Fruit fly (Drosophila melanogaster) whole organism, embryonic: ENCODE measurements around the gene Shc.

Experiments used
- Antp ChIP-seq: fragments of 200-800 bp; sonication (Bioruptor generic); optimal IDR thresholded peaks from 3 replicates; lab custom pipeline; 2016; ENCODE audit warnings: missing biosample characterization, missing genetic modification characterization
- BEAF-32 ChIP-seq: fragments of 200-800 bp; sonication (Bioruptor generic); optimal IDR thresholded peaks from 3 replicates; lab custom pipeline; 2017; ENCODE audit warnings: missing biosample characterization, missing genetic modification characterization, mild to moderate bottlenecking, moderate library complexity, missing genetic modification reagents
- Bdp1 ChIP-seq: fragments of 200-800 bp; sonication (Bioruptor generic); optimal IDR thresholded peaks from 3 replicates; lab custom pipeline; 2016; ENCODE audit warnings: missing biosample characterization, missing genetic modification characterization
- CG10274 ChIP-seq: fragments of 200-800 bp; sonication (Bioruptor generic); optimal IDR thresholded peaks from 3 replicates; lab custom pipeline; 2017; ENCODE audit warnings: missing biosample characterization, mild to moderate bottlenecking, missing genetic modification characterization
- CG10366 ChIP-seq: fragments of 200-800 bp; sonication (Bioruptor generic); IDR thresholded peaks from 2 replicates; pipeline ENCODE4 v1.3.6; 2022; ENCODE audit warnings: missing biosample characterization, missing genetic modification characterization
- CG10543 ChIP-seq: fragments of 200-800 bp; sonication (Bioruptor generic); optimal IDR thresholded peaks from 3 replicates; lab custom pipeline; 2017; ENCODE audit warnings: missing biosample characterization, mild to moderate bottlenecking, missing genetic modification characterization, moderate library complexity
- CG11085 ChIP-seq: fragments of 200-800 bp; sonication (Bioruptor generic); IDR thresholded peaks from 2 replicates; pipeline ENCODE4 v1.3.6; 2022; ENCODE audit warnings: missing biosample characterization, missing genetic modification characterization
- CG11560 ChIP-seq: fragments of 200-800 bp; sonication (Bioruptor generic); IDR thresholded peaks from 3 replicates; pipeline ENCODE4 v1.3.6; 2022; ENCODE audit warnings: missing biosample characterization, missing genetic modification characterization
- CG12155 ChIP-seq: fragments of 200-800 bp; sonication (Bioruptor generic); optimal IDR thresholded peaks from 3 replicates; lab custom pipeline; 2016; ENCODE audit warnings: missing biosample characterization, missing genetic modification characterization
- CG12942 ChIP-seq: fragments of 200-800 bp; sonication (Bioruptor generic); optimal IDR thresholded peaks from 3 replicates; lab custom pipeline; 2016; ENCODE audit warnings: missing biosample characterization, missing genetic modification characterization
- CG32772 ChIP-seq: fragments of 200-800 bp; sonication (Bioruptor generic); IDR thresholded peaks from 2 replicates; pipeline ENCODE4 v1.3.6; 2022; ENCODE audit warnings: missing biosample characterization, missing genetic modification characterization
- CG3726 ChIP-seq: fragments of 200-800 bp; sonication (Bioruptor generic); IDR thresholded peaks from 3 replicates; pipeline ENCODE4, ENCODE4 v1.3.6; 2022; ENCODE audit warnings: missing biosample characterization, missing genetic modification characterization
- CG3847 ChIP-seq: fragments of 200-800 bp; sonication (Bioruptor generic); IDR thresholded peaks from 2 replicates; pipeline ENCODE4 v1.3.6; 2022; ENCODE audit warnings: missing biosample characterization, missing genetic modification characterization
- CG4328 ChIP-seq: fragments of 200-800 bp; sonication (Bioruptor generic); optimal IDR thresholded peaks from 3 replicates; lab custom pipeline; 2017; ENCODE audit warnings: missing biosample characterization, missing genetic modification reagents, missing genetic modification characterization
- CG4617 ChIP-seq: fragments of 200-800 bp; sonication (Bioruptor generic); optimal IDR thresholded peaks from 3 replicates; lab custom pipeline; 2016; ENCODE audit warnings: missing biosample characterization, missing genetic modification characterization, borderline replicate concordance
- CG4820 ChIP-seq: fragments of 200-800 bp; sonication (Bioruptor generic); optimal IDR thresholded peaks from 3 replicates; lab custom pipeline; 2016; ENCODE audit warnings: missing biosample characterization, missing genetic modification characterization
- CG6689 ChIP-seq: fragments of 200-800 bp; sonication (Bioruptor generic); IDR thresholded peaks from 2 replicates; pipeline ENCODE4 v1.3.6; 2022; ENCODE audit warnings: missing biosample characterization, missing genetic modification characterization
- CG6765 ChIP-seq: fragments of 200-800 bp; sonication (Bioruptor generic); optimal IDR thresholded peaks from 3 replicates; lab custom pipeline; 2017; ENCODE audit warnings: missing biosample characterization, mild to moderate bottlenecking, missing genetic modification characterization
- CG6813 ChIP-seq: fragments of 200-800 bp; sonication (Bioruptor generic); optimal IDR thresholded peaks from 2 replicates; lab custom pipeline; 2017; ENCODE audit warnings: missing biosample characterization, missing genetic modification characterization, mild to moderate bottlenecking, moderate library complexity, missing genetic modification reagents
- CG7271 ChIP-seq: fragments of 200-800 bp; sonication (Bioruptor generic); optimal IDR thresholded peaks from 2 replicates; lab custom pipeline; 2018; ENCODE audit warnings: missing biosample characterization, mild to moderate bottlenecking, missing genetic modification characterization, moderate library complexity
- CG8290 ChIP-seq, 3 experiments: fragments of 200-800 bp; sonication (Bioruptor generic); optimal IDR thresholded peaks; 2 replicates each; lab custom pipeline; 2016 to 2019; ENCODE audit warnings: missing biosample characterization in 3 of 3, missing genetic modification characterization in 3 of 3, mild to moderate bottlenecking in 2 of 3, moderate library complexity in 1 of 3
- CG8478 ChIP-seq: fragments of >200 bp; optimal IDR thresholded peaks from 2 replicates; lab custom pipeline; 2018
- Doc2 ChIP-seq: fragments of 200-800 bp; sonication (Bioruptor generic); IDR thresholded peaks from 2 replicates; pipeline ENCODE4 v1.3.6; 2022; ENCODE audit warnings: missing biosample characterization, missing genetic modification characterization
- Elba2 ChIP-seq: fragments of 200-800 bp; sonication (Bioruptor generic); optimal IDR thresholded peaks from 3 replicates; lab custom pipeline; 2016; ENCODE audit warnings: missing biosample characterization, missing genetic modification characterization
- Fer2 ChIP-seq: fragments of 200-800 bp; sonication (Bioruptor generic); optimal IDR thresholded peaks from 2 replicates; lab custom pipeline; 2018; ENCODE audit warnings: missing biosample characterization, mild to moderate bottlenecking, missing genetic modification characterization, moderate library complexity
- H15 ChIP-seq: fragments of 200-800 bp; sonication (Bioruptor generic); IDR thresholded peaks from 3 replicates; pipeline ENCODE4 v1.3.6; 2022; ENCODE audit warnings: missing biosample characterization, missing genetic modification characterization
- Hmr ChIP-seq: fragments of 200-800 bp; sonication (Bioruptor generic); optimal IDR thresholded peaks from 3 replicates; lab custom pipeline; 2017; ENCODE audit warnings: mild to moderate bottlenecking, missing biosample characterization, missing genetic modification reagents, missing genetic modification characterization
- Hr39 ChIP-seq: fragments of >200 bp; optimal IDR thresholded peaks from 2 replicates; lab custom pipeline; 2017
- Lhr ChIP-seq: fragments of 200-800 bp; sonication (Bioruptor generic); optimal IDR thresholded peaks from 3 replicates; lab custom pipeline; 2017; ENCODE audit warnings: mild to moderate bottlenecking, missing biosample characterization, missing genetic modification reagents, missing genetic modification characterization
- NC2α ChIP-seq: fragments of 200-800 bp; sonication (Bioruptor generic); optimal IDR thresholded peaks from 2 replicates; lab custom pipeline; 2016; ENCODE audit warnings: missing biosample characterization, missing genetic modification characterization
- NC2β ChIP-seq: fragments of 200-800 bp; sonication (Bioruptor generic); optimal IDR thresholded peaks from 2 replicates; lab custom pipeline; 2016; ENCODE audit warnings: missing biosample characterization, missing genetic modification characterization
- Nf-YA ChIP-seq: fragments of 200-800 bp; sonication (Bioruptor generic); IDR thresholded peaks from 2 replicates; pipeline ENCODE4 v1.3.6; 2022; ENCODE audit warnings: missing biosample characterization, missing genetic modification characterization
- Ptx1 ChIP-seq: fragments of 200-800 bp; sonication (Bioruptor generic); IDR thresholded peaks from 2 replicates; pipeline ENCODE4 v1.3.6; 2022; ENCODE audit warnings: missing biosample characterization, missing genetic modification characterization
- Sry-β ChIP-seq: fragments of 200-800 bp; sonication (Bioruptor generic); optimal IDR thresholded peaks from 2 replicates; lab custom pipeline; 2018; ENCODE audit warnings: missing biosample characterization, mild to moderate bottlenecking, missing genetic modification characterization, moderate library complexity
- ab ChIP-seq: fragments of 200-800 bp; sonication (Bioruptor generic); optimal IDR thresholded peaks from 2 replicates; lab custom pipeline; 2016; ENCODE audit warnings: missing biosample characterization, missing genetic modification characterization
- bbx ChIP-seq: fragments of 200-800 bp; sonication (Bioruptor generic); IDR thresholded peaks from 2 replicates; pipeline ENCODE4 v1.3.6; 2022; ENCODE audit warnings: missing biosample characterization, missing genetic modification characterization; ENCODE audit not compliant: partially characterized antibody
- corto ChIP-seq: fragments of 200-800 bp; sonication (Bioruptor generic); optimal IDR thresholded peaks from 2 replicates; lab custom pipeline; 2016; ENCODE audit warnings: missing biosample characterization, mild to moderate bottlenecking, missing genetic modification characterization, moderate library complexity
- dan ChIP-seq: fragments of 200-800 bp; sonication (Bioruptor generic); IDR thresholded peaks from 2 replicates; pipeline ENCODE4 v1.3.6; 2022; ENCODE audit warnings: missing biosample characterization, missing genetic modification characterization
- dmrt99B ChIP-seq: fragments of 200-800 bp; sonication (Bioruptor generic); optimal IDR thresholded peaks from 2 replicates; lab custom pipeline; 2018; ENCODE audit warnings: missing biosample characterization, mild to moderate bottlenecking, missing genetic modification characterization, moderate library complexity
- esg ChIP-seq: fragments of 200-800 bp; sonication (Bioruptor generic); conservative IDR thresholded peaks from 2 replicates; pipeline ENCODE4 v1.3.6; 2022; ENCODE audit warnings: missing biosample characterization, missing genetic modification characterization
- exex ChIP-seq: fragments of 200-800 bp; sonication (Bioruptor generic); optimal IDR thresholded peaks from 4 replicates; lab custom pipeline; 2018; ENCODE audit warnings: missing biosample characterization, mild to moderate bottlenecking, missing genetic modification characterization, moderate library complexity
- gfzf ChIP-seq: fragments of 200-800 bp; sonication (Bioruptor generic); optimal IDR thresholded peaks from 2 replicates; lab custom pipeline; 2016; ENCODE audit warnings: missing biosample characterization, mild to moderate bottlenecking, missing genetic modification characterization, moderate library complexity
- peb ChIP-seq: fragments of 200-800 bp; sonication (Bioruptor generic); IDR thresholded peaks from 2 replicates; pipeline ENCODE4 v1.3.6; 2022; ENCODE audit warnings: missing biosample characterization, missing genetic modification characterization
- pfk ChIP-seq: fragments of 200-800 bp; sonication (Bioruptor generic); optimal IDR thresholded peaks from 2 replicates; lab custom pipeline; 2018; ENCODE audit warnings: missing biosample characterization, mild to moderate bottlenecking, missing genetic modification characterization, moderate library complexity
- pho ChIP-seq: fragments of 200-800 bp; sonication (Bioruptor generic); optimal IDR thresholded peaks from 2 replicates; lab custom pipeline; 2016; ENCODE audit warnings: missing biosample characterization, missing genetic modification characterization
- repo ChIP-seq: fragments of 200-800 bp; sonication (Bioruptor generic); optimal IDR thresholded peaks from 2 replicates; lab custom pipeline; 2016; ENCODE audit warnings: missing biosample characterization, missing genetic modification characterization
- sisA ChIP-seq: fragments of 200-800 bp; sonication (Bioruptor generic); IDR thresholded peaks from 2 replicates; pipeline ENCODE4 v1.3.6; 2022; ENCODE audit warnings: missing biosample characterization, missing genetic modification characterization
- sob ChIP-seq: fragments of 200-800 bp; sonication (Bioruptor generic); IDR thresholded peaks from 2 replicates; pipeline ENCODE4 v1.3.6; 2022; ENCODE audit warnings: missing biosample characterization, missing genetic modification characterization
- sr ChIP-seq: fragments of 200-800 bp; sonication (Bioruptor generic); IDR thresholded peaks from 3 replicates; pipeline ENCODE4 v1.3.6; 2022; ENCODE audit warnings: missing biosample characterization, missing genetic modification characterization
- tgo ChIP-seq: fragments of 200-800 bp; sonication (Bioruptor generic); IDR thresholded peaks from 3 replicates; pipeline ENCODE4 v1.3.6; 2022; ENCODE audit warnings: missing biosample characterization, missing genetic modification characterization

Gene Shc

dm6 chr3L:9426656-9427294 lies at the start of gene Shc, which contains the start of gene Atat (continued):
- peak; percentile 100 for TF ChIP-seq Ptx1 (GFP tag; lab: Robert Waterston, UW)
- peak; percentile 100 for TF ChIP-seq CG32772 (GFP tag; lab: Robert Waterston, UW)
- peak; percentile 98 for TF ChIP-seq Doc2
- peak; percentile 61 for TF ChIP-seq Sry-β (GFP tag; lab: Kevin White, UChicago)
- TF ChIP-seq NC2β (GFP tag; lab: Kevin White, UChicago) = peak; percentile 99
- TF ChIP-seq sisA (GFP tag; lab: Robert Waterston, UW) = peak; percentile 100
- TF ChIP-seq esg = peak; percentile 100
- TF ChIP-seq bbx (GFP tag; lab: Robert Waterston, UW) = peak; percentile 71; the same call in 1 of the 2 replicates
- TF ChIP-seq CG10274 = peak; percentile 95
- peak; percentile 96 for TF ChIP-seq CG7271 (tag; lab: Kevin White, UChicago)
- TF ChIP-seq BEAF-32 (GFP tag; lab: Kevin White, UChicago) = peak; percentile 99
- peak; percentile 99 for TF ChIP-seq Hmr (GFP tag; lab: Kevin White, UChicago)
- TF ChIP-seq CG6765 (GFP tag; lab: Kevin White, UChicago) = peak; percentile 93
- TF ChIP-seq Fer2 = peak; percentile 99
- TF ChIP-seq exex (tag; lab: Kevin White, UChicago) = peak; percentile 91
- TF ChIP-seq CG3847 (GFP tag; lab: Robert Waterston, UW) = peak; percentile 100
- peak; percentile 96 for TF ChIP-seq CG11560 (tag; lab: Robert Waterston, UW)
- TF ChIP-seq Lhr = peak; percentile 98
- peak; percentile 97 for TF ChIP-seq dmrt99B (tag; lab: Kevin White, UChicago)
- TF ChIP-seq pho = peak; percentile 100
- peak; percentile 95 for TF ChIP-seq sr
- peak; percentile 99 for TF ChIP-seq CG4820 (GFP tag; lab: Kevin White, UChicago)
- peak; percentile 99 for TF ChIP-seq CG12155 (GFP tag; lab: Kevin White, UChicago)
- peak; percentile 100 for TF ChIP-seq sob (GFP tag; lab: Robert Waterston, UW)
- no peak for TF ChIP-seq Hr39 (lab: Kevin White, UChicago)
- TF ChIP-seq NC2α (GFP tag; lab: Kevin White, UChicago) = peak; percentile 98
- TF ChIP-seq gfzf = peak; percentile 89
- TF ChIP-seq CG4617 (GFP tag; lab: Kevin White, UChicago) = peak; percentile 100
- TF ChIP-seq CG3726 (GFP tag; lab: Robert Waterston, UW) = peak; percentile 99
- peak; percentile 99 for TF ChIP-seq peb (GFP tag; lab: Robert Waterston, UW)
- TF ChIP-seq pfk (GFP tag; lab: Kevin White, UChicago) = peak; percentile 66
- TF ChIP-seq ab (GFP tag; lab: Kevin White, UChicago) = peak; percentile 99
- peak; percentile 100 for TF ChIP-seq CG11085
- TF ChIP-seq CG6689 (GFP tag; lab: Robert Waterston, UW) = peak; percentile 99
- peak; percentile 100 for TF ChIP-seq Antp (GFP tag; lab: Kevin White, UChicago)
- TF ChIP-seq corto = peak; percentile 89
- peak; percentile 100 for TF ChIP-seq H15 (GFP tag; lab: Robert Waterston, UW)
- peak; percentile 100 for TF ChIP-seq tgo
- peak; percentile 96 for TF ChIP-seq Elba2 (GFP tag; lab: Kevin White, UChicago)
- peak; percentile 100 for TF ChIP-seq CG10366 (GFP tag; lab: Robert Waterston, UW)
- TF ChIP-seq repo (GFP tag; lab: Kevin White, UChicago) = peak; percentile 99
- peak; percentile 55 for TF ChIP-seq CG8478 (lab: Kevin White, UChicago)
- peak; percentile 99 for TF ChIP-seq dan (GFP tag; lab: Robert Waterston, UW)
- peak; percentile 98 for TF ChIP-seq CG10543 (GFP tag; lab: Kevin White, UChicago)
- TF ChIP-seq CG4328 (GFP tag; lab: Kevin White, UChicago) = peak; percentile 97
- TF ChIP-seq CG6813 = peak; percentile 96
- TF ChIP-seq Bdp1 (GFP tag; lab: Kevin White, UChicago) = peak; percentile 95
- peak; percentile 99 for TF ChIP-seq CG8290 (GFP tag; optimal IDR thresholded peaks at IDR 0.05; lab: Kevin White, UChicago)
- peak; percentile 98 to 100 for TF ChIP-seq CG8290 (tag; optimal IDR thresholded peaks at IDR 0.05; lab: Kevin White, UChicago)
- TF ChIP-seq Nf-YA (GFP tag; lab: Robert Waterston, UW) = peak; percentile 99
- TF ChIP-seq CG12942 = peak; percentile 100
